Worm (Caenorhabditis elegans): ENCODE measurements around the gene dnj-20.
A peak's percentile ranks its signal among the peaks of the same experiment; 100 is the strongest.

Gene dnj-20

ce11 chrII:9574406-9574805 is 49.6 kb downstream of the dnj-20 start:
- TF ChIP-seq mls-2 (tag; optimal IDR thresholded peaks at IDR 0.05) (peak; percentile 59), ztf-11 (tag; optimal IDR thresholded peaks at IDR 0.05) (no peak), tbx-8 (GFP tag; optimal IDR thresholded peaks at IDR 0.05) (no peak), sptf-1 (tag; optimal IDR thresholded peaks at IDR 0.05) (peak; percentile 69), elt-3 (tag; optimal IDR thresholded peaks at IDR 0.05) (no peak), unc-39 (tag; optimal IDR thresholded peaks at IDR 0.05) (no peak), ham-2 (GFP tag; optimal IDR thresholded peaks at IDR 0.05) (peak; percentile 12), bed-3 (GFP tag; optimal IDR thresholded peaks at IDR 0.05) (no peak), elt-1 (tag; optimal IDR thresholded peaks at IDR 0.05; ENCODE audit: borderline replicate concordance, insufficient read depth) (no peak), ceh-43 (GFP tag; optimal IDR thresholded peaks at IDR 0.05) (peak; percentile 77), M03D4.4 (tag; optimal IDR thresholded peaks at IDR 0.05) (no peak), ces-1 (GFP tag; optimal IDR thresholded peaks at IDR 0.05) (no peak), mab-5 (tag; optimal IDR thresholded peaks at IDR 0.05) (no peak), nhr-237 (tag; optimal IDR thresholded peaks at IDR 0.05) (no peak), flh-1 (GFP tag; optimal IDR thresholded peaks at IDR 0.05) (no peak), drap-1 (GFP tag; optimal IDR thresholded peaks at IDR 0.05) (peak; percentile 13), lin-32 (GFP tag; optimal IDR thresholded peaks at IDR 0.05) (no peak), nhr-76 (tag; optimal IDR thresholded peaks at IDR 0.05) (no peak), ceh-39 (tag; optimal IDR thresholded peaks at IDR 0.05) (no peak)

ce11 chrII:9573412-9573811 is 50.6 kb downstream of the dnj-20 start:
- TF ChIP-seq mab-5 (tag; optimal IDR thresholded peaks at IDR 0.05) (no peak), blmp-1 (tag; optimal IDR thresholded peaks at IDR 0.05) (peak; percentile 22), nhr-237 (tag; optimal IDR thresholded peaks at IDR 0.05) (no peak), ztf-11 (tag; optimal IDR thresholded peaks at IDR 0.05) (no peak)
